Fruit fly (Drosophila melanogaster) whole organism, embryonic: ENCODE measurements around the gene Gas8.

Source experiments
- Awh ChIP-seq: fragments of 200-800 bp; sonication (Bioruptor generic); IDR thresholded peaks from 2 replicates; pipeline ENCODE4, ENCODE4 v1.3.6; 2022; ENCODE audit warnings: missing biosample characterization, missing genetic modification characterization
- CG13424 ChIP-seq: fragments of 200-800 bp; sonication (Bioruptor generic); optimal IDR thresholded peaks from 2 replicates; lab custom pipeline; 2019; ENCODE audit warnings: missing biosample characterization, mild to moderate bottlenecking, missing genetic modification characterization, moderate library complexity
- CG1602 ChIP-seq: fragments of 200-800 bp; sonication (Bioruptor generic); optimal IDR thresholded peaks from 3 replicates; lab custom pipeline; 2016; ENCODE audit warnings: missing biosample characterization, missing genetic modification characterization
- CG2202 ChIP-seq: fragments of 200-800 bp; sonication (Bioruptor generic); optimal IDR thresholded peaks from 2 replicates; lab custom pipeline; 2018; ENCODE audit warnings: missing biosample characterization, mild to moderate bottlenecking, missing genetic modification characterization
- CG32767 ChIP-seq: fragments of 200-800 bp; sonication (Bioruptor generic); IDR thresholded peaks from 2 replicates; pipeline ENCODE4 v1.3.6; 2022; ENCODE audit warnings: missing biosample characterization, missing genetic modification characterization
- CG42726 ChIP-seq: fragments of 200-800 bp; sonication (Bioruptor generic); IDR thresholded peaks from 2 replicates; pipeline ENCODE4 v1.3.6; 2022; ENCODE audit warnings: missing biosample characterization, missing genetic modification characterization; ENCODE audit not compliant: partially characterized antibody
- CG5180 ChIP-seq: fragments of 200-800 bp; sonication (Bioruptor generic); optimal IDR thresholded peaks from 3 replicates; lab custom pipeline; 2017; ENCODE audit warnings: missing biosample characterization, missing genetic modification characterization, mild to moderate bottlenecking, moderate library complexity, missing genetic modification reagents
- CG6813 ChIP-seq: fragments of 200-800 bp; sonication (Bioruptor generic); optimal IDR thresholded peaks from 2 replicates; lab custom pipeline; 2017; ENCODE audit warnings: missing biosample characterization, missing genetic modification characterization, mild to moderate bottlenecking, moderate library complexity, missing genetic modification reagents
- CG7271 ChIP-seq: fragments of 200-800 bp; sonication (Bioruptor generic); optimal IDR thresholded peaks from 2 replicates; lab custom pipeline; 2018; ENCODE audit warnings: missing biosample characterization, mild to moderate bottlenecking, missing genetic modification characterization, moderate library complexity
- CG9727 ChIP-seq: fragments of 200-800 bp; sonication (Bioruptor generic); optimal IDR thresholded peaks from 3 replicates; lab custom pipeline; 2017; ENCODE audit warnings: missing biosample characterization, mild to moderate bottlenecking, missing genetic modification characterization
- CG9932 ChIP-seq: fragments of 200-800 bp; sonication (Bioruptor generic); IDR thresholded peaks from 2 replicates; pipeline ENCODE4 v1.3.6; 2022; ENCODE audit warnings: missing biosample characterization, missing genetic modification characterization
- Chrac-16 ChIP-seq: fragments of 200-800 bp; sonication (Bioruptor generic); optimal IDR thresholded peaks from 3 replicates; lab custom pipeline; 2016; ENCODE audit warnings: missing biosample characterization, missing genetic modification characterization
- Deaf1 ChIP-seq: fragments of 200-800 bp; optimal IDR thresholded peaks from 3 replicates; lab custom pipeline; 2019; ENCODE audit warnings: missing biosample characterization, mild to moderate bottlenecking, missing genetic modification characterization, moderate library complexity
- Dek ChIP-seq: fragments of 200-800 bp; sonication (Bioruptor generic); optimal IDR thresholded peaks from 3 replicates; lab custom pipeline; 2019; ENCODE audit warnings: missing biosample characterization, mild to moderate bottlenecking, missing genetic modification characterization, moderate library complexity
- Ets97D ChIP-seq: fragments of 200-800 bp; sonication (Bioruptor generic); optimal IDR thresholded peaks from 3 replicates; lab custom pipeline; 2016; ENCODE audit warnings: missing biosample characterization, missing genetic modification characterization
- Fer2 ChIP-seq: fragments of 200-800 bp; sonication (Bioruptor generic); optimal IDR thresholded peaks from 2 replicates; lab custom pipeline; 2018; ENCODE audit warnings: missing biosample characterization, mild to moderate bottlenecking, missing genetic modification characterization, moderate library complexity
- Gug ChIP-seq: fragments of 200-800 bp; sonication (Bioruptor generic); IDR thresholded peaks from 4 replicates; pipeline ENCODE4 v1.3.6; 2022; ENCODE audit warnings: missing biosample characterization, missing genetic modification characterization
- Max ChIP-seq: fragments of 200-800 bp; sonication (Bioruptor generic); optimal IDR thresholded peaks from 2 replicates; lab custom pipeline; 2016; ENCODE audit warnings: missing biosample characterization, mild to moderate bottlenecking, missing genetic modification characterization
- Myb ChIP-seq: fragments of 200-800 bp; sonication (Bioruptor generic); optimal IDR thresholded peaks from 2 replicates; lab custom pipeline; 2016; ENCODE audit warnings: missing biosample characterization, missing genetic modification characterization
- Nf-YB ChIP-seq: fragments of 200-800 bp; sonication (Bioruptor generic); optimal IDR thresholded peaks from 3 replicates; lab custom pipeline; 2019; ENCODE audit warnings: missing biosample characterization, mild to moderate bottlenecking, missing genetic modification characterization, moderate library complexity
- Nf-YC ChIP-seq: fragments of 200-800 bp; optimal IDR thresholded peaks from 3 replicates; lab custom pipeline; 2019; ENCODE audit warnings: missing biosample characterization, mild to moderate bottlenecking, missing genetic modification characterization, moderate library complexity
- abd-A ChIP-seq: fragments of 200-800 bp; sonication (Bioruptor generic); optimal IDR thresholded peaks from 3 replicates; lab custom pipeline; 2019; ENCODE audit warnings: missing biosample characterization, mild to moderate bottlenecking, missing genetic modification characterization, moderate library complexity
- ase ChIP-seq: fragments of 200-800 bp; sonication (Bioruptor generic); IDR thresholded peaks from 3 replicates; pipeline ENCODE4 v1.3.6; 2022; ENCODE audit warnings: missing biosample characterization, missing genetic modification characterization
- cad ChIP-seq: fragments of >200 bp; optimal IDR thresholded peaks from 2 replicates; lab custom pipeline; 2017; ENCODE audit warnings: missing biosample characterization, missing genetic modification characterization
- chinmo ChIP-seq: fragments of 200-800 bp; sonication (Bioruptor generic); IDR thresholded peaks from 4 replicates; pipeline ENCODE4 v1.3.6; 2022; ENCODE audit warnings: missing biosample characterization, missing genetic modification characterization; ENCODE audit not compliant: partially characterized antibody
- crol ChIP-seq: fragments of 200-800 bp; sonication (Bioruptor generic); IDR thresholded peaks from 2 replicates; pipeline ENCODE4 v1.3.6; 2022; ENCODE audit warnings: missing biosample characterization, missing genetic modification characterization
- dmrt99B ChIP-seq: fragments of 200-800 bp; sonication (Bioruptor generic); optimal IDR thresholded peaks from 2 replicates; lab custom pipeline; 2018; ENCODE audit warnings: missing biosample characterization, mild to moderate bottlenecking, missing genetic modification characterization, moderate library complexity
- dpn ChIP-seq, 2 experiments: fragments of 200-800 bp; sonication (Bioruptor generic); optimal IDR thresholded peaks; 3 replicates each; lab custom pipeline; 2016; ENCODE audit warnings: missing biosample characterization in 2 of 2, missing genetic modification characterization in 2 of 2
- esg ChIP-seq: fragments of 200-800 bp; sonication (Bioruptor generic); conservative IDR thresholded peaks from 2 replicates; pipeline ENCODE4 v1.3.6; 2022; ENCODE audit warnings: missing biosample characterization, missing genetic modification characterization
- ewg ChIP-seq: fragments of 200-800 bp; sonication (Bioruptor generic); optimal IDR thresholded peaks from 3 replicates; lab custom pipeline; 2017; ENCODE audit warnings: mild to moderate bottlenecking, missing biosample characterization, missing genetic modification reagents, missing genetic modification characterization
- eyg ChIP-seq: fragments of 200-800 bp; sonication (Bioruptor generic); optimal IDR thresholded peaks from 3 replicates; lab custom pipeline; 2016; ENCODE audit warnings: missing biosample characterization, missing genetic modification characterization
- gcm ChIP-seq: fragments of 200-800 bp; sonication (Bioruptor generic); optimal IDR thresholded peaks from 2 replicates; lab custom pipeline; 2019; ENCODE audit warnings: missing biosample characterization, mild to moderate bottlenecking, missing genetic modification characterization, moderate library complexity
- grau ChIP-seq: fragments of 200-800 bp; optimal IDR thresholded peaks from 3 replicates; lab custom pipeline; 2019; ENCODE audit warnings: missing biosample characterization, mild to moderate bottlenecking, missing genetic modification characterization, moderate library complexity
- grn ChIP-seq: fragments of 200-800 bp; sonication (Bioruptor generic); optimal IDR thresholded peaks from 3 replicates; lab custom pipeline; 2017; ENCODE audit warnings: missing biosample characterization, missing genetic modification characterization
- jing ChIP-seq: fragments of 200-800 bp; sonication (Bioruptor generic); optimal IDR thresholded peaks from 2 replicates; lab custom pipeline; 2018; ENCODE audit warnings: missing biosample characterization, mild to moderate bottlenecking, missing genetic modification characterization
- kni ChIP-seq: fragments of 200-800 bp; sonication (Bioruptor generic); optimal IDR thresholded peaks from 3 replicates; lab custom pipeline; 2017; ENCODE audit warnings: mild to moderate bottlenecking, missing biosample characterization, missing genetic modification reagents, missing genetic modification characterization
- lab ChIP-seq: fragments of 200-800 bp; sonication (Bioruptor generic); optimal IDR thresholded peaks from 3 replicates; lab custom pipeline; 2017; ENCODE audit warnings: missing biosample characterization, missing genetic modification characterization, mild to moderate bottlenecking, moderate library complexity, missing genetic modification reagents
- mld ChIP-seq: fragments of 200-800 bp; sonication (Bioruptor generic); IDR thresholded peaks from 3 replicates; pipeline ENCODE4 v1.3.6; 2022; ENCODE audit warnings: missing biosample characterization, missing genetic modification characterization; ENCODE audit not compliant: partially characterized antibody
- nerfin-1 ChIP-seq: fragments of 200-800 bp; sonication (Bioruptor generic); optimal IDR thresholded peaks from 3 replicates; lab custom pipeline; 2019; ENCODE audit warnings: missing biosample characterization, mild to moderate bottlenecking, missing genetic modification characterization, moderate library complexity
- nom ChIP-seq: fragments of 200-800 bp; sonication (Bioruptor generic); optimal IDR thresholded peaks from 2 replicates; lab custom pipeline; 2017; ENCODE audit warnings: missing biosample characterization, missing genetic modification characterization, mild to moderate bottlenecking, moderate library complexity, missing genetic modification reagents
- org-1 ChIP-seq: fragments of 200-800 bp; sonication (Bioruptor generic); optimal IDR thresholded peaks from 2 replicates; lab custom pipeline; 2017; ENCODE audit warnings: missing biosample characterization, missing genetic modification characterization
- p53 ChIP-seq: fragments of 200-800 bp; sonication (Bioruptor generic); optimal IDR thresholded peaks from 2 replicates; lab custom pipeline; 2016; ENCODE audit warnings: missing biosample characterization, missing genetic modification characterization
- pum ChIP-seq: fragments of 200-800 bp; sonication (Bioruptor generic); optimal IDR thresholded peaks from 2 replicates; lab custom pipeline; 2016; ENCODE audit warnings: missing biosample characterization, missing genetic modification characterization
- ranshi ChIP-seq: fragments of 200-800 bp; sonication (Bioruptor generic); IDR thresholded peaks from 2 replicates; pipeline ENCODE4 v1.3.6; 2022; ENCODE audit warnings: missing biosample characterization, missing genetic modification characterization
- sd ChIP-seq: fragments of 200-800 bp; sonication (Bioruptor generic); optimal IDR thresholded peaks from 3 replicates; lab custom pipeline; 2018; ENCODE audit warnings: missing biosample characterization, mild to moderate bottlenecking, missing genetic modification characterization, moderate library complexity
- sens ChIP-seq: fragments of 200-800 bp; sonication (Bioruptor generic); peaks from one replicate; lab custom pipeline; 2016; ENCODE audit warnings: missing biosample characterization, missing genetic modification characterization
- stwl ChIP-seq: fragments of 200-800 bp; sonication (Bioruptor generic); optimal IDR thresholded peaks from 3 replicates; lab custom pipeline; 2018; ENCODE audit warnings: missing biosample characterization, mild to moderate bottlenecking, missing genetic modification characterization, moderate library complexity
- z ChIP-seq: fragments of 200-800 bp; sonication (Bioruptor generic); IDR thresholded peaks from 3 replicates; pipeline ENCODE4 v1.3.6; 2022; ENCODE audit warnings: missing biosample characterization, missing genetic modification characterization
- zen ChIP-seq: fragments of 200-800 bp; sonication (Bioruptor generic); optimal IDR thresholded peaks from 3 replicates; lab custom pipeline; 2018; ENCODE audit warnings: missing biosample characterization, mild to moderate bottlenecking, missing genetic modification characterization, moderate library complexity

Gene Gas8

dm6 chrX:3530696-3531095 is 26.0 kb upstream of the Gas8 start:
- TF ChIP-seq Deaf1 (tag; lab: Kevin White, UChicago) (peak; percentile 98), Myb (GFP tag; lab: Kevin White, UChicago) (no peak), nerfin-1 (tag; lab: Kevin White, UChicago) (peak; percentile 69), sd (tag; lab: Kevin White, UChicago) (no peak), Nf-YB (peak; percentile 82), chinmo (0 out of 4 replicates have a peak, but pooled peaks have one; percentile 22), CG32767 (GFP tag; lab: Robert Waterston, UW) (no peak), abd-A (tag; lab: Kevin White, UChicago) (peak; percentile 55), p53 (no peak), Dek (no peak), cad (no peak), Nf-YC (tag; lab: Kevin White, UChicago) (peak; percentile 95), sens (peak; percentile 15), ewg (GFP tag; lab: Kevin White, UChicago) (peak; percentile 94), Max (GFP tag; lab: Kevin White, UChicago) (peak; percentile 76), crol (GFP tag; lab: Robert Waterston, UW) (peak; percentile 67), CG5180 (GFP tag; lab: Kevin White, UChicago) (peak; percentile 89)

- no peak for TF ChIP-seq pum (GFP tag; lab: Kevin White, UChicago)
- TF ChIP-seq Chrac-16 (GFP tag; lab: Kevin White, UChicago), result no peak
- TF ChIP-seq CG9932 (GFP tag; lab: Robert Waterston, UW), result no peak
- no peak for TF ChIP-seq mld
- TF ChIP-seq jing (GFP tag; lab: Kevin White, UChicago), result no peak
- no peak for TF ChIP-seq gcm (GFP tag; lab: Kevin White, UChicago)
- no peak for TF ChIP-seq eyg (GFP tag; lab: Kevin White, UChicago)
- TF ChIP-seq Gug, result no peak
- TF ChIP-seq lab (GFP tag; lab: Kevin White, UChicago), result no peak
- TF ChIP-seq grn (GFP tag; lab: Kevin White, UChicago), result no peak
- TF ChIP-seq CG1602, result no peak
- no peak for TF ChIP-seq nom (GFP tag; lab: Kevin White, UChicago)
- no peak for TF ChIP-seq kni (GFP tag; lab: Kevin White, UChicago)
- no peak for TF ChIP-seq CG42726 (GFP tag; lab: Robert Waterston, UW)
- TF ChIP-seq esg (GFP tag; lab: Robert Waterston, UW), result no peak
Measured at dm6 chrX:3514016-3514415, 9.4 kb upstream of the Gas8 start, which contains the start of gene CG13021. TSS of gene CG13021 (plus strand) at chrX:3514316.

- TF ChIP-seq zen, result peak; percentile 25
- 0 out of 3 replicates have a peak, but pooled peaks have one; percentile 7 for TF ChIP-seq z (GFP tag; lab: Robert Waterston, UW)
- peak; percentile 25 for TF ChIP-seq grau (tag; lab: Kevin White, UChicago)
- no peak for TF ChIP-seq dmrt99B
- TF ChIP-seq Fer2 (tag; lab: Kevin White, UChicago), result no peak
- no peak for TF ChIP-seq CG6813
- TF ChIP-seq Awh (GFP tag; lab: Robert Waterston, UW), result 0 out of 2 replicates have a peak, but pooled peaks have one; percentile 9
- no peak for TF ChIP-seq jing (GFP tag; lab: Kevin White, UChicago)
- no peak for TF ChIP-seq ranshi (GFP tag; lab: Robert Waterston, UW)
- peak; percentile 5 for TF ChIP-seq CG2202 (tag; lab: Kevin White, UChicago)
- TF ChIP-seq ase (GFP tag; lab: Robert Waterston, UW), result 0 out of 3 replicates have a peak, but pooled peaks have one; percentile 31
- peak; percentile 9 for TF ChIP-seq CG9727 (GFP tag; lab: Kevin White, UChicago)
- TF ChIP-seq Ets97D, result peak; percentile 91
- TF ChIP-seq org-1, result no peak
- peak; percentile 13 for TF ChIP-seq stwl (tag; lab: Kevin White, UChicago)
- TF ChIP-seq CG13424 (tag; lab: Kevin White, UChicago), result no peak
- peak; percentile 66 for TF ChIP-seq CG7271 (tag; lab: Kevin White, UChicago)
- TF ChIP-seq dpn (GFP tag; optimal IDR thresholded peaks at IDR 0.05; lab: Kevin White, UChicago), result no peak
- TF ChIP-seq sens, result peak; percentile 65
- TF ChIP-seq CG32767 (GFP tag; lab: Robert Waterston, UW), result no peak
Measured at dm6 chrX:3504251-3504650, 400 bp downstream of the Gas8 start.
